Worm (Caenorhabditis elegans) whole organism, early embryonic: ENCODE results near the gene Y49F6B.9.

Source experiments
- B0310.2 ChIP-seq: sonication (generic microtip); optimal IDR thresholded peaks from 2 replicates; lab custom pipeline; 2016; ENCODE audit warnings: mild to moderate bottlenecking, missing genetic modification characterization, missing compliant biosample characterization
- ama-1 ChIP-seq: fragments of 150-350 bp; optimal IDR thresholded peaks from 2 replicates; lab custom pipeline; 2014
- ets-7 ChIP-seq: sonication (generic microtip); optimal IDR thresholded peaks from 2 replicates; lab custom pipeline; 2016; ENCODE audit warnings: missing genotype, missing genetic modification characterization, missing compliant biosample characterization
- flt-1 ChIP-seq: fragments of 200-800 bp; sonication (Bioruptor generic); IDR thresholded peaks from 2 replicates; pipeline ENCODE4 v1.3.6; 2022; ENCODE audit warnings: missing genetic modification characterization, missing compliant biosample characterization
- hmbx-1 ChIP-seq: sonication (generic microtip); optimal IDR thresholded peaks from 2 replicates; lab custom pipeline; 2016; ENCODE audit warnings: mild to moderate bottlenecking, missing genetic modification characterization, missing compliant biosample characterization
- hmg-4 ChIP-seq: fragments of 200-800 bp; sonication (Bioruptor generic); optimal IDR thresholded peaks from 2 replicates; lab custom pipeline; 2018; ENCODE audit warnings: mild to moderate bottlenecking, missing genetic modification characterization, missing compliant biosample characterization
- hnd-1 ChIP-seq: sonication (generic microtip); optimal IDR thresholded peaks from 2 replicates; lab custom pipeline; 2016; ENCODE audit warnings: missing genetic modification characterization, missing compliant biosample characterization
- scrt-1 ChIP-seq: fragments of 200-800 bp; sonication (Bioruptor generic); IDR thresholded peaks from 2 replicates; pipeline ENCODE4 v1.3.6; 2022; ENCODE audit warnings: missing genetic modification characterization, missing compliant biosample characterization
- sea-1 ChIP-seq: fragments of 200-800 bp; sonication (Bioruptor generic); conservative IDR thresholded peaks from 2 replicates; pipeline ENCODE4 v1.3.6; 2022; ENCODE audit warnings: missing genetic modification characterization, missing compliant biosample characterization
- tbx-37 ChIP-seq: fragments of 200-800 bp; sonication (Bioruptor generic); conservative IDR thresholded peaks from 2 replicates; pipeline ENCODE4 v1.3.6; 2022; ENCODE audit warnings: missing genetic modification reagents, missing genetic modification characterization, missing compliant biosample characterization

- TF ChIP-seq hmg-4 (no peak), hnd-1 (tag; lab: Kevin White, UChicago) (no peak), sea-1 (GFP tag; lab: Robert Waterston, UW) (no peak), ama-1 (lab: Kevin White, UChicago) (no peak), flt-1 (no peak), B0310.2 (no peak), tbx-37 (GFP tag; lab: Robert Waterston, UW) (no peak), ets-7 (no peak), hmbx-1 (no peak), scrt-1 (no peak)
These were observed 26.4 kb downstream of the Y49F6B.9 start, which contains the start of gene Y49F6B.6 for ce11 chrII:3472817-3473216.
